Worm (Caenorhabditis elegans) whole organism, young adult: ENCODE measurements around the gene gur-5.

Experiments
- B0019.2 ChIP-seq: fragments of 200-800 bp; sonication (Bioruptor generic); conservative IDR thresholded peaks from 2 replicates; pipeline ENCODE4 v1.3.6; 2022; ENCODE audit warnings: missing genetic modification reagents, missing genetic modification characterization, missing compliant biosample characterization
- B0035.1 ChIP-seq: sonication (generic microtip); optimal IDR thresholded peaks from 2 replicates; lab custom pipeline; 2016; ENCODE audit warnings: missing genetic modification characterization, mild to moderate bottlenecking, missing compliant biosample characterization, missing genotype, missing genetic modification reagents
- F22D6.2 ChIP-seq: sonication (generic microtip); optimal IDR thresholded peaks from 2 replicates; lab custom pipeline; 2016; ENCODE audit warnings: mild to moderate bottlenecking, missing genetic modification characterization, missing compliant biosample characterization
- F33H1.4 ChIP-seq: fragments of 200-800 bp; sonication (Bioruptor generic); IDR thresholded peaks from 2 replicates; pipeline ENCODE4 v1.3.6; 2022; ENCODE audit warnings: missing genetic modification reagents, missing genetic modification characterization, missing compliant biosample characterization
- F37B4.10 ChIP-seq: fragments of 200-800 bp; sonication (Bioruptor generic); IDR thresholded peaks from 2 replicates; pipeline ENCODE4 v1.3.6; 2022; ENCODE audit warnings: missing genetic modification characterization, missing compliant biosample characterization
- F39B2.1 ChIP-seq: fragments of 200-800 bp; sonication (Bioruptor generic); IDR thresholded peaks from 2 replicates; pipeline ENCODE4 v1.3.6; 2022; ENCODE audit warnings: missing genetic modification reagents, missing genetic modification characterization, missing compliant biosample characterization
- F57A8.1 ChIP-seq: fragments of 200-800 bp; sonication (Bioruptor generic); optimal IDR thresholded peaks from 2 replicates; lab custom pipeline; 2018; ENCODE audit warnings: mild to moderate bottlenecking, missing genetic modification characterization, moderate library complexity, missing compliant biosample characterization
- K12H6.12 ChIP-seq: fragments of 200-800 bp; sonication (Bioruptor generic); optimal IDR thresholded peaks from 2 replicates; lab custom pipeline; 2018; ENCODE audit warnings: mild to moderate bottlenecking, missing genetic modification characterization, missing compliant biosample characterization
- T26A5.8 ChIP-seq: sonication (generic microtip); optimal IDR thresholded peaks from 2 replicates; lab custom pipeline; 2016; ENCODE audit warnings: missing genetic modification characterization, missing compliant biosample characterization
- Y56A3A.18 ChIP-seq: fragments of 200-800 bp; sonication (Bioruptor generic); IDR thresholded peaks from 2 replicates; pipeline ENCODE4 v1.3.6; 2022; ENCODE audit warnings: missing genetic modification reagents, missing genetic modification characterization, missing compliant biosample characterization
- Y67H2A.10 ChIP-seq: fragments of 200-800 bp; sonication (Bioruptor generic); conservative IDR thresholded peaks from 2 replicates; pipeline ENCODE4 v1.3.6; 2022; ENCODE audit warnings: missing genetic modification reagents, missing genetic modification characterization, missing compliant biosample characterization
- Y79H2A.3 ChIP-seq: fragments of 200-800 bp; sonication (Bioruptor generic); conservative IDR thresholded peaks from 2 replicates; pipeline ENCODE4 v1.3.6; 2022; ENCODE audit warnings: missing genetic modification reagents, missing genetic modification characterization, missing compliant biosample characterization
- ZK185.1 ChIP-seq: sonication (generic microtip); optimal IDR thresholded peaks from 2 replicates; lab custom pipeline; 2016; ENCODE audit warnings: mild to moderate bottlenecking, missing genetic modification characterization, missing compliant biosample characterization; ENCODE audit not compliant: poor library complexity, severe bottlenecking
- ama-1 ChIP-seq, 3 experiments: fragments of 150-350 bp in 1 of 3; sonication (generic microtip) in 2 of 3; optimal IDR thresholded peaks; 2 replicates each; lab custom pipeline; 2014 to 2018; ENCODE audit warnings: missing biosample characterization in 2 of 3, missing genetic modification characterization in 2 of 3, missing genetic modification reagents in 2 of 3
- atf-7 ChIP-seq: sonication (generic microtip); optimal IDR thresholded peaks from 2 replicates; lab custom pipeline; 2017; ENCODE audit warnings: mild to moderate bottlenecking, missing genetic modification characterization, missing compliant biosample characterization
- athp-1 ChIP-seq: sonication (generic microtip); optimal IDR thresholded peaks from 2 replicates; lab custom pipeline; 2017; ENCODE audit warnings: mild to moderate bottlenecking, missing genetic modification characterization, missing compliant biosample characterization
- bed-1 ChIP-seq: fragments of 200-800 bp; sonication (Bioruptor generic); IDR thresholded peaks from 2 replicates; pipeline ENCODE4 v1.3.6; 2022; ENCODE audit warnings: missing genetic modification reagents, missing genetic modification characterization, missing compliant biosample characterization
- ceh-40 ChIP-seq: fragments of 200-800 bp; sonication (Bioruptor generic); IDR thresholded peaks from 2 replicates; pipeline ENCODE4 v1.3.6; 2022; ENCODE audit warnings: missing genetic modification characterization, missing compliant biosample characterization
- ceh-58 ChIP-seq: fragments of 200-800 bp; sonication (Bioruptor generic); IDR thresholded peaks from 2 replicates; pipeline ENCODE4 v1.3.6; 2022; ENCODE audit warnings: missing genetic modification characterization, missing compliant biosample characterization
- chd-7 ChIP-seq: sonication (generic microtip); optimal IDR thresholded peaks from 2 replicates; lab custom pipeline; 2016; ENCODE audit warnings: mild to moderate bottlenecking, missing genetic modification characterization, moderate library complexity, missing compliant biosample characterization
- egl-18 ChIP-seq: fragments of 200-800 bp; sonication (Bioruptor generic); IDR thresholded peaks from 2 replicates; pipeline ENCODE4 v1.3.6; 2022; ENCODE audit warnings: missing genetic modification reagents, missing genetic modification characterization, missing compliant biosample characterization
- egrh-3 ChIP-seq: fragments of 200-800 bp; sonication (Bioruptor generic); IDR thresholded peaks from 2 replicates; pipeline ENCODE4 v1.3.6; 2022; ENCODE audit warnings: missing genetic modification reagents, missing genetic modification characterization, missing compliant biosample characterization
- fkh-3 ChIP-seq: sonication (generic microtip); optimal IDR thresholded peaks from 2 replicates; lab custom pipeline; 2016; ENCODE audit warnings: mild to moderate bottlenecking, missing genetic modification characterization, missing compliant biosample characterization
- him-1 ChIP-seq: sonication (generic microtip); optimal IDR thresholded peaks from 2 replicates; lab custom pipeline; 2016; ENCODE audit warnings: missing genotype, missing genetic modification reagents, missing genetic modification characterization, missing compliant biosample characterization
- hlh-26 ChIP-seq: fragments of 200-800 bp; sonication (Bioruptor generic); conservative IDR thresholded peaks from 2 replicates; pipeline ENCODE4 v1.3.6; 2022; ENCODE audit warnings: missing genetic modification reagents, missing genetic modification characterization, missing compliant biosample characterization
- hmg-1.2 ChIP-seq: fragments of 200-800 bp; sonication (Bioruptor generic); IDR thresholded peaks from 2 replicates; pipeline ENCODE4 v1.3.6; 2022; ENCODE audit warnings: missing genetic modification reagents, missing genetic modification characterization, missing compliant biosample characterization
- hmg-20 ChIP-seq: fragments of 200-800 bp; sonication (Bioruptor generic); IDR thresholded peaks from 2 replicates; pipeline ENCODE4 v1.3.6; 2022; ENCODE audit warnings: missing genetic modification reagents, missing genetic modification characterization, missing compliant biosample characterization
- hrde-1 ChIP-seq: sonication (generic microtip); optimal IDR thresholded peaks from 2 replicates; lab custom pipeline; 2016; ENCODE audit warnings: missing genetic modification characterization, mild to moderate bottlenecking, missing compliant biosample characterization, moderate library complexity, missing genotype, missing genetic modification reagents, borderline replicate concordance
- hsf-1 ChIP-seq: fragments of 200-800 bp; sonication (Bioruptor generic); IDR thresholded peaks from 2 replicates; pipeline ENCODE4 v1.3.6; 2022; ENCODE audit warnings: missing genetic modification reagents, missing genetic modification characterization, missing compliant biosample characterization
- lin-54 ChIP-seq: fragments of 200-800 bp; sonication (Bioruptor generic); optimal IDR thresholded peaks from 2 replicates; lab custom pipeline; 2018; ENCODE audit warnings: mild to moderate bottlenecking, missing genetic modification characterization, missing compliant biosample characterization
- lsl-1 ChIP-seq: fragments of 200-800 bp; sonication (Bioruptor generic); optimal IDR thresholded peaks from 2 replicates; lab custom pipeline; 2018; ENCODE audit warnings: mild to moderate bottlenecking, missing genetic modification characterization, moderate library complexity, missing compliant biosample characterization
- mes-4 ChIP-seq: sonication (generic microtip); optimal IDR thresholded peaks from 2 replicates; lab custom pipeline; 2016; ENCODE audit warnings: missing genotype, missing genetic modification characterization, missing compliant biosample characterization
- nfya-2 ChIP-seq: fragments of 200-800 bp; sonication (Bioruptor generic); IDR thresholded peaks from 2 replicates; pipeline ENCODE4 v1.3.6; 2022; ENCODE audit warnings: missing genetic modification reagents, missing genetic modification characterization, missing compliant biosample characterization
- nhr-27 ChIP-seq: fragments of 200-800 bp; sonication (Bioruptor generic); optimal IDR thresholded peaks from 2 replicates; lab custom pipeline; 2018; ENCODE audit warnings: mild to moderate bottlenecking, missing genetic modification characterization, moderate library complexity, missing compliant biosample characterization
- rcor-1 ChIP-seq: fragments of 200-800 bp; sonication (Bioruptor generic); IDR thresholded peaks from 2 replicates; pipeline ENCODE4 v1.3.6; 2022; ENCODE audit warnings: missing genetic modification reagents, missing genetic modification characterization, missing compliant biosample characterization
- rpc-1 ChIP-seq, 2 experiments: fragments of 150-350 bp in 1 of 2; sonication (generic microtip) in 1 of 2; optimal IDR thresholded peaks; 2 replicates each; lab custom pipeline; 2014 to 2018; ENCODE audit warnings: missing biosample characterization in 1 of 2, missing genetic modification characterization in 1 of 2, missing genetic modification reagents in 1 of 2, missing genotype in 1 of 2
- snpc-1.1 ChIP-seq: sonication (generic microtip); optimal IDR thresholded peaks from 2 replicates; lab custom pipeline; 2017; ENCODE audit warnings: missing genetic modification characterization, mild to moderate bottlenecking, missing compliant biosample characterization, antibody characterized with exemption, moderate library complexity, missing genotype, missing genetic modification reagents; ENCODE audit not compliant: insufficient read depth
- snpc-3.4 ChIP-seq: sonication (generic microtip); optimal IDR thresholded peaks from 2 replicates; lab custom pipeline; 2017; ENCODE audit warnings: missing genetic modification characterization, mild to moderate bottlenecking, missing compliant biosample characterization, antibody characterized with exemption, moderate library complexity, missing genotype, missing genetic modification reagents
- snpc-4 ChIP-seq, 5 experiments: fragments of 150-350 bp in 1 of 5; sonication (generic microtip) in 4 of 5; optimal IDR thresholded peaks; 2 replicates each; lab custom pipeline; 2014 to 2018; ENCODE audit warnings: missing genetic modification characterization in 5 of 5, missing biosample characterization in 3 of 5, antibody characterized with exemption in 2 of 5, mild to moderate bottlenecking in 2 of 5, missing compliant biosample characterization in 2 of 5, missing genotype in 2 of 5, moderate library complexity in 2 of 5, missing genetic modification reagents in 1 of 5
- tbp1 ChIP-seq: fragments of 200-800 bp; sonication (Bioruptor generic); optimal IDR thresholded peaks from 2 replicates; lab custom pipeline; 2018; ENCODE audit warnings: mild to moderate bottlenecking, missing genetic modification characterization, missing compliant biosample characterization
- tlf-1 ChIP-seq: fragments of 200-800 bp; sonication (Bioruptor generic); optimal IDR thresholded peaks from 2 replicates; lab custom pipeline; 2018; ENCODE audit warnings: mild to moderate bottlenecking, missing genetic modification characterization, missing compliant biosample characterization
- ztf-18 ChIP-seq: sonication (generic microtip); optimal IDR thresholded peaks from 2 replicates; lab custom pipeline; 2016; ENCODE audit warnings: missing genotype, mild to moderate bottlenecking, missing genetic modification characterization, missing compliant biosample characterization

Gene gur-5

ce11 chrII:5289142-5289541 is 4.0 kb downstream of the gur-5 start, which contains the start of gene ZK622.5 (continued):
- no peak for TF ChIP-seq snpc-1.1 (tag; lab: Kevin White, UChicago)
- TF ChIP-seq F57A8.1 (GFP tag; lab: Kevin White, UChicago): no peak
- TF ChIP-seq, all 124 proteins: peak for 0

- no peak for TF ChIP-seq nfya-2 (GFP tag; lab: Robert Waterston, UW)
- TF ChIP-seq F22D6.2 (tag; lab: Kevin White, UChicago): no peak
- TF ChIP-seq rcor-1 (GFP tag; lab: Robert Waterston, UW): no peak
- TF ChIP-seq mes-4 (tag; lab: Kevin White, UChicago): no peak
- TF ChIP-seq Y67H2A.10 (GFP tag; lab: Robert Waterston, UW): no peak
- TF ChIP-seq bed-1 (GFP tag; lab: Robert Waterston, UW): no peak
- TF ChIP-seq hmg-1.2 (GFP tag; lab: Robert Waterston, UW): peak; percentile 53; the same call in 1 of the 2 replicates
- no peak for TF ChIP-seq tbp1 (GFP tag; lab: Kevin White, UChicago)
Observed at ce11 chrII:5291051-5291450, 5.9 kb downstream of the gur-5 start.

DNA sequence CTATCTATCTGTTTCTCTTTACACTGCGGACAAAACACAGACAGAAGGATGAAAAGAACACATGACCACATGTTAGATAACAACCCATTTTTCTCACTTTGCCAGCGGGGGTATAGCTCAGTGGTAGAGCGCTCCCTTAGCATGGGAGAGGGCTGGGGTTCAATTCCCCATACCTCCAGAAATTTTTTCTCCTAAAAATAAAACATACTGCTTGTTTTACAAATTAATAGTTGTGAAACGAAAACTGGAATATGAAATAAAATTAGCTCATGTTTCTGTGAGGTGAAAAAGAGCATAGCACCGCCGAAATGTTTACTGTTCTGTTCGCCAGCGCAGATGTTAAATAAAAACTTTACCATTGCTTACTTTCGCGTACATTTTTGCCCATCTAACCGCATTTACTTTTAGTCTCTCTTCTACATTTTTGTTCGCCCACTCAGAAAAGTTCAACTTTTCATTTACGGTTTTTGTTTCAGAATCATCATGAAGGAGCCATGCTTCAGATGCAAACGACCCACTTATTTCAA is 7.2 kb downstream of the gur-5 start, which contains the start of gene ZK622.4:
Gene ZK622.4 (plus strand): TSS at position 477 of the 527 bp plus-strand sequence.
- TF ChIP-seq ceh-40 (GFP tag; lab: Robert Waterston, UW): peak; percentile 74; the same call in 1 of the 2 replicates
- 0 out of 2 replicates have a peak, but pooled peaks have one; percentile 42 for TF ChIP-seq hmg-20 (GFP tag; lab: Robert Waterston, UW)
- TF ChIP-seq atf-7: peak; percentile 13
- no peak for TF ChIP-seq hsf-1
- TF ChIP-seq K12H6.12 (tag; lab: Kevin White, UChicago): no peak
- TF ChIP-seq nhr-27 (tag; lab: Kevin White, UChicago): peak; percentile 71
- no peak for TF ChIP-seq tlf-1
- TF ChIP-seq B0035.1 (tag; lab: Kevin White, UChicago): peak; percentile 42
- peak; percentile 50 for TF ChIP-seq lin-54
- TF ChIP-seq egl-18 (GFP tag; lab: Robert Waterston, UW): no peak
- TF ChIP-seq hrde-1 (tag; lab: Kevin White, UChicago): peak; percentile 46
- no peak for TF ChIP-seq hlh-26 (GFP tag; lab: Robert Waterston, UW)
- peak; percentile 55 for TF ChIP-seq snpc-4 (GFP tag; optimal IDR thresholded peaks at IDR 0.05; lab: Kevin White, UChicago)
- peak; percentile 26 to 65 (median 48) for TF ChIP-seq snpc-4 (tag; optimal IDR thresholded peaks at IDR 0.05; lab: Kevin White, UChicago)
- peak; percentile 41 for TF ChIP-seq fkh-3 (tag; lab: Kevin White, UChicago)
- TF ChIP-seq snpc-3.4: peak; percentile 86
- peak; percentile 34; the same call in 1 of the 2 replicates for TF ChIP-seq egrh-3 (GFP tag; lab: Robert Waterston, UW)
- TF ChIP-seq F39B2.1: no peak
- TF ChIP-seq T26A5.8 (tag; lab: Kevin White, UChicago): no peak
- peak; percentile 3 for TF ChIP-seq chd-7 (tag; lab: Kevin White, UChicago)
- no peak for TF ChIP-seq Y79H2A.3
- TF ChIP-seq ama-1 (optimal IDR thresholded peaks at IDR 0.05; lab: Kevin White, UChicago): no peak
- TF ChIP-seq ama-1 (GFP tag; optimal IDR thresholded peaks at IDR 0.05; lab: Kevin White, UChicago): peak; percentile 21 to 86
- TF ChIP-seq ztf-18 (tag; lab: Kevin White, UChicago): peak; percentile 61
- no peak for TF ChIP-seq ceh-58
- peak; percentile 34 for TF ChIP-seq lsl-1 (GFP tag; lab: Kevin White, UChicago)
- peak; percentile 89 for TF ChIP-seq rpc-1 (optimal IDR thresholded peaks at IDR 0.05; lab: Kevin White, UChicago)
- peak; percentile 96 for TF ChIP-seq rpc-1 (tag; optimal IDR thresholded peaks at IDR 0.05; lab: Kevin White, UChicago)
- TF ChIP-seq B0019.2 (GFP tag; lab: Robert Waterston, UW): no peak
- TF ChIP-seq F22D6.2 (tag; lab: Kevin White, UChicago): no peak
- peak; percentile 56 for TF ChIP-seq ZK185.1 (tag; lab: Kevin White, UChicago)
- peak; percentile 91 for TF ChIP-seq him-1 (tag; lab: Kevin White, UChicago)
- peak; percentile 11 for TF ChIP-seq athp-1
- peak; percentile 30; the same call in 1 of the 2 replicates for TF ChIP-seq F33H1.4 (GFP tag; lab: Robert Waterston, UW)
- TF ChIP-seq F37B4.10 (GFP tag; lab: Robert Waterston, UW): 0 out of 2 replicates have a peak, but pooled peaks have one; percentile 82
- peak; percentile 92 for TF ChIP-seq tbp1 (GFP tag; lab: Kevin White, UChicago)
- no peak; the same call in 1 of the 2 replicates for TF ChIP-seq Y56A3A.18 (GFP tag; lab: Robert Waterston, UW)
